Fruit fly (Drosophila melanogaster) whole organism, pupa: Measurements from ENCODE around the gene CG16865.

Experiments
- CG10348 ChIP-seq: fragments of 200-800 bp; sonication (Bioruptor generic); IDR thresholded peaks from 2 replicates; pipeline ENCODE4 v1.3.6; 2022; ENCODE audit warnings: missing biosample characterization, missing genetic modification characterization
- CG17806 ChIP-seq: fragments of 200-800 bp; sonication (Bioruptor generic); optimal IDR thresholded peaks from 2 replicates; lab custom pipeline; 2018; ENCODE audit warnings: missing biosample characterization, mild to moderate bottlenecking, missing genetic modification characterization, moderate library complexity
- CG32121 ChIP-seq: fragments of 200-800 bp; sonication (Bioruptor generic); IDR thresholded peaks from 2 replicates; pipeline ENCODE4 v1.3.6; 2022; ENCODE audit warnings: missing biosample characterization, missing genetic modification characterization
- CG8159 ChIP-seq: fragments of 200-800 bp; sonication (Bioruptor generic); optimal IDR thresholded peaks from 3 replicates; lab custom pipeline; 2018; ENCODE audit warnings: missing biosample characterization, mild to moderate bottlenecking, missing genetic modification characterization, moderate library complexity
- CG9948 ChIP-seq: fragments of 200-800 bp; sonication (Bioruptor generic); optimal IDR thresholded peaks from 2 replicates; lab custom pipeline; 2018; ENCODE audit warnings: missing biosample characterization, mild to moderate bottlenecking, missing genetic modification characterization, moderate library complexity
- D1 ChIP-seq: fragments of 200-800 bp; sonication (Bioruptor generic); optimal IDR thresholded peaks from 2 replicates; lab custom pipeline; 2018; ENCODE audit warnings: missing biosample characterization, mild to moderate bottlenecking, missing genetic modification characterization, moderate library complexity
- EcR ChIP-seq: fragments of 200-800 bp; sonication (Bioruptor generic); optimal IDR thresholded peaks from 3 replicates; lab custom pipeline; 2019; ENCODE audit warnings: missing biosample characterization, missing genetic modification characterization, mild to moderate bottlenecking, moderate library complexity, missing genetic modification reagents
- gl ChIP-seq: fragments of 200-800 bp; sonication (Bioruptor generic); optimal IDR thresholded peaks from 2 replicates; lab custom pipeline; 2018; ENCODE audit warnings: missing biosample characterization, mild to moderate bottlenecking, missing genetic modification characterization
- rn ChIP-seq: fragments of 200-800 bp; sonication (Bioruptor generic); IDR thresholded peaks from 2 replicates; pipeline ENCODE4 v1.3.6; 2022; ENCODE audit warnings: missing biosample characterization, missing genetic modification characterization

DNA sequence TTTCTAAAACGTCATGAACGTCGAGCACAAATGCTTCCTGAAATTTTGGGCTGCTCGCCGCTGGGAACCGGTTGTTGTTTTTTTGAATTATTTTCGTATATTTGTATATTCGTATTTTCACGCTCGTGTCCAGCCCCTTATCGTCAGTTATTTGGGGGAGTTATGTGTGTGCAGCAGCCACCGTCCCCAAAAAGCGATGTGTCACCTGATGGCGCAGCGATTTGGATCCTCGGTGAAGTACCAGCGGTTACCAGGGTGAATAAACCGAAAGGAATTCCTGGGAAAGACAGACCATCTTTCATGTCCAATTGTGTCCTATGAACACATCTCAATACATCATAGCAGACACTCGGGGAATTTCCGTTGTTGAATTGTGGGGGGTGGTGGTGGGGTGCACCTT is 8.9 kb downstream of the CG16865 start:
- no peak for TF ChIP-seq CG9948 (tag; lab: Kevin White, UChicago)
- TF ChIP-seq CG8159 (tag; lab: Kevin White, UChicago), result no peak
- TF ChIP-seq CG10348, result no peak
- TF ChIP-seq EcR (GFP tag; lab: Kevin White, UChicago), result no peak
- no peak for TF ChIP-seq CG17806
- no peak for TF ChIP-seq D1 (tag; lab: Kevin White, UChicago)
- no peak for TF ChIP-seq gl (tag; lab: Kevin White, UChicago)
- TF ChIP-seq rn (GFP tag; lab: Robert Waterston, UW), result no peak
- TF ChIP-seq CG32121 (GFP tag; lab: Robert Waterston, UW), result no peak
